Fruit fly (Drosophila melanogaster) whole organism, prepupa: ENCODE results near the gene CG18581.

Experiments
- CG10631 ChIP-seq: fragments of 200-800 bp; sonication (Bioruptor generic); optimal IDR thresholded peaks from 2 replicates; lab custom pipeline; 2016; ENCODE audit warnings: missing biosample characterization, missing genetic modification characterization
- CG1621 ChIP-seq: fragments of 200-800 bp; sonication (Bioruptor generic); optimal IDR thresholded peaks from 3 replicates; lab custom pipeline; 2018; ENCODE audit warnings: missing biosample characterization, mild to moderate bottlenecking, missing genetic modification characterization
- CG6808 ChIP-seq: fragments of 200-800 bp; sonication (Bioruptor generic); optimal IDR thresholded peaks from 3 replicates; lab custom pipeline; 2017; ENCODE audit warnings: missing biosample characterization, missing genetic modification characterization, mild to moderate bottlenecking, moderate library complexity, missing genetic modification reagents
- Eip93F ChIP-seq: fragments of 200-800 bp; sonication (Bioruptor generic); optimal IDR thresholded peaks from 2 replicates; lab custom pipeline; 2016; ENCODE audit warnings: missing biosample characterization, mild to moderate bottlenecking, missing genetic modification characterization

DNA sequence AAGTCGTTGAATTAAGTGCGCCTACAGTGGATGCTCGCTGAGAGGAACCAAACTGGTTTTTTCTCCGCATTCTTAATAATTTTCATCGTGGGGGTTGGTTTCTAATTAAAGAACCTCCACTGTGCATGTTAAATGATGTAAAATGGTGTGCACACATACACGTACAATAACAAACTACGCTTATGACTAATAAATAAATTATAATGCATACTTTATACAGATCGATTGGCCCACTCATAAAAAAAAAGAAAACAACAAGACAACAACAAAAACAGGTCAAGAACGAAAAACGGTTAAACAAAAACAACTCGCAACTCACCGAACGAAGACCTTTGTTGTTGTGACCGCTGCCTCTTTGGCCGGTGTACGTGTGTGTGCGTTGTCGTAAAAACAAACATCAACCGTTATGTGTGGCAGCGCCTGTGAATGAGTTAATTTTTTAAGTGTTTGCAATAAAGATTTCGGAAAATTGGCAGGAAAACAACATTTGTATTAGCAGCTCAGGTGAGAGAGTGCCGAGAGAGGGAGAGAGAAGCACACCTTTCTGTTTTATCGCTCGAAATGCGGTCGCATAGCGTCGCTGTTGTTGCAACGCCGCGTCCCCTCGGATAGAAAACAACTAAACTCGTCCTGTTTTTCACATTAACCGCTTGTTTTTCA, 44.0 kb upstream of the CG18581 start:
- TF ChIP-seq CG6808 (peak; percentile 32), Eip93F (no peak), CG10631 (GFP tag; lab: Kevin White, UChicago) (no peak), CG1621 (tag; lab: Kevin White, UChicago) (no peak)
